Fruit fly (Drosophila melanogaster) whole organism, embryonic: ENCODE data around the gene Esyt2.
A peak's percentile ranks its signal among the peaks of the same experiment; 100 is the strongest.

Experiments used
- Asciz ChIP-seq: fragments of 200-800 bp; sonication (Bioruptor generic); optimal IDR thresholded peaks from 2 replicates; lab custom pipeline; 2017; ENCODE audit warnings: missing biosample characterization, mild to moderate bottlenecking, missing genetic modification characterization, missing genetic modification reagents
- Atf3 ChIP-seq: fragments of 200-800 bp; sonication (Bioruptor generic); optimal IDR thresholded peaks from 3 replicates; lab custom pipeline; 2016; ENCODE audit warnings: missing biosample characterization, missing genetic modification characterization
- Bgb ChIP-seq: fragments of 200-800 bp; sonication (Bioruptor generic); IDR thresholded peaks from 2 replicates; pipeline ENCODE4 v1.3.6; 2022; ENCODE audit warnings: missing biosample characterization, missing genetic modification characterization; ENCODE audit not compliant: partially characterized antibody
- CG10147 ChIP-seq: fragments of 200-800 bp; sonication (Bioruptor generic); optimal IDR thresholded peaks from 2 replicates; lab custom pipeline; 2019; ENCODE audit warnings: missing biosample characterization, mild to moderate bottlenecking, missing genetic modification characterization, moderate library complexity
- CG10431 ChIP-seq: fragments of 200-800 bp; sonication (Bioruptor generic); optimal IDR thresholded peaks from 3 replicates; lab custom pipeline; 2018; ENCODE audit warnings: missing biosample characterization, mild to moderate bottlenecking, missing genetic modification characterization
- CG11398 ChIP-seq: fragments of 200-800 bp; sonication (Bioruptor generic); optimal IDR thresholded peaks from 2 replicates; lab custom pipeline; 2016; ENCODE audit warnings: missing biosample characterization, missing genetic modification characterization
- CG12219 ChIP-seq: fragments of 200-800 bp; sonication (Bioruptor generic); optimal IDR thresholded peaks from 3 replicates; lab custom pipeline; 2018; ENCODE audit warnings: missing biosample characterization, mild to moderate bottlenecking, missing genetic modification characterization
- CG15514 ChIP-seq: fragments of 200-800 bp; sonication (Bioruptor generic); optimal IDR thresholded peaks from 3 replicates; lab custom pipeline; 2017; ENCODE audit warnings: missing biosample characterization, missing genetic modification characterization, mild to moderate bottlenecking, moderate library complexity, missing genetic modification reagents
- CG1602 ChIP-seq: fragments of 200-800 bp; sonication (Bioruptor generic); optimal IDR thresholded peaks from 3 replicates; lab custom pipeline; 2016; ENCODE audit warnings: missing biosample characterization, missing genetic modification characterization
- CG1647 ChIP-seq: fragments of 200-800 bp; sonication (Bioruptor generic); optimal IDR thresholded peaks from 3 replicates; lab custom pipeline; 2016; ENCODE audit warnings: missing biosample characterization, missing genetic modification characterization
- CG17328 ChIP-seq: fragments of 200-800 bp; sonication (Bioruptor generic); IDR thresholded peaks from 2 replicates; pipeline ENCODE4 v1.3.6; 2022; ENCODE audit warnings: missing biosample characterization, missing genetic modification characterization
- CG17568 ChIP-seq: fragments of 200-800 bp; sonication (Bioruptor generic); optimal IDR thresholded peaks from 2 replicates; lab custom pipeline; 2018; ENCODE audit warnings: missing biosample characterization, mild to moderate bottlenecking, missing genetic modification characterization, moderate library complexity
- CG18011 ChIP-seq: fragments of 200-800 bp; sonication (Bioruptor generic); optimal IDR thresholded peaks from 2 replicates; lab custom pipeline; 2017; ENCODE audit warnings: missing biosample characterization, missing genetic modification characterization, mild to moderate bottlenecking, moderate library complexity, missing genotype
- CG18262 ChIP-seq: fragments of 200-800 bp; optimal IDR thresholded peaks from 3 replicates; lab custom pipeline; 2019; ENCODE audit warnings: missing biosample characterization, mild to moderate bottlenecking, missing genetic modification characterization, moderate library complexity
- CG18599 ChIP-seq: fragments of 200-800 bp; sonication (Bioruptor generic); optimal IDR thresholded peaks from 3 replicates; lab custom pipeline; 2017; ENCODE audit warnings: missing biosample characterization, missing genetic modification characterization, mild to moderate bottlenecking, moderate library complexity, missing genetic modification reagents
- CG2129 ChIP-seq: fragments of 200-800 bp; sonication (Bioruptor generic); IDR thresholded peaks from 2 replicates; pipeline ENCODE4 v1.3.6; 2022; ENCODE audit warnings: missing biosample characterization, missing genetic modification characterization; ENCODE audit not compliant: partially characterized antibody
- CG34422 ChIP-seq: fragments of 200-800 bp; sonication (Bioruptor generic); IDR thresholded peaks from 3 replicates; pipeline ENCODE4 v1.3.6; 2022; ENCODE audit warnings: missing biosample characterization, missing genetic modification characterization
- CG4360 ChIP-seq: fragments of 200-800 bp; sonication (Bioruptor generic); IDR thresholded peaks from 2 replicates; pipeline ENCODE4 v1.3.6; 2022; ENCODE audit warnings: missing biosample characterization, missing genetic modification characterization
- CG4424 ChIP-seq: fragments of 200-800 bp; sonication (Bioruptor generic); optimal IDR thresholded peaks from 3 replicates; lab custom pipeline; 2016; ENCODE audit warnings: missing biosample characterization, missing genetic modification characterization
- CG4707 ChIP-seq: fragments of 200-800 bp; sonication (Bioruptor generic); optimal IDR thresholded peaks from 2 replicates; lab custom pipeline; 2018; ENCODE audit warnings: missing biosample characterization, mild to moderate bottlenecking, missing genetic modification characterization, moderate library complexity
- CG7745 ChIP-seq: fragments of 200-800 bp; sonication (Bioruptor generic); optimal IDR thresholded peaks from 2 replicates; lab custom pipeline; 2018; ENCODE audit warnings: missing biosample characterization, mild to moderate bottlenecking, missing genetic modification characterization, moderate library complexity
- CG7786 ChIP-seq: fragments of 200-800 bp; sonication (Bioruptor generic); optimal IDR thresholded peaks from 2 replicates; lab custom pipeline; 2016; ENCODE audit warnings: missing biosample characterization, missing genetic modification characterization
- CG8089 ChIP-seq: fragments of 200-800 bp; sonication (Bioruptor generic); optimal IDR thresholded peaks from 3 replicates; lab custom pipeline; 2016; ENCODE audit warnings: missing biosample characterization, missing genetic modification characterization
- CG8281 ChIP-seq: fragments of 200-800 bp; sonication (Bioruptor generic); optimal IDR thresholded peaks from 2 replicates; lab custom pipeline; 2018; ENCODE audit warnings: missing biosample characterization, mild to moderate bottlenecking, missing genetic modification characterization, moderate library complexity
- CG8944 ChIP-seq: fragments of 200-800 bp; sonication (Bioruptor generic); optimal IDR thresholded peaks from 3 replicates; lab custom pipeline; 2016; ENCODE audit warnings: missing biosample characterization, missing genetic modification characterization
- CG9215 ChIP-seq: fragments of 200-800 bp; sonication (Bioruptor generic); IDR thresholded peaks from 2 replicates; pipeline ENCODE4 v1.3.6; 2022; ENCODE audit warnings: missing biosample characterization, missing genetic modification characterization
- CG9817 ChIP-seq: fragments of 200-800 bp; sonication (Bioruptor generic); optimal IDR thresholded peaks from 2 replicates; lab custom pipeline; 2018; ENCODE audit warnings: missing biosample characterization, mild to moderate bottlenecking, missing genetic modification characterization, moderate library complexity
- Camta ChIP-seq: fragments of 200-800 bp; sonication (Bioruptor generic); optimal IDR thresholded peaks from 2 replicates; lab custom pipeline; 2016; ENCODE audit warnings: missing biosample characterization, missing genetic modification characterization
- Kr ChIP-seq: fragments of 200-800 bp; sonication (Bioruptor generic); optimal IDR thresholded peaks from 2 replicates; lab custom pipeline; 2017; ENCODE audit warnings: missing biosample characterization, mild to moderate bottlenecking, missing genetic modification characterization
- Sox100B ChIP-seq: fragments of 200-800 bp; sonication (Bioruptor generic); optimal IDR thresholded peaks from 3 replicates; lab custom pipeline; 2018; ENCODE audit warnings: missing biosample characterization, mild to moderate bottlenecking, missing genetic modification characterization
- Sox102F ChIP-seq: fragments of 200-800 bp; sonication (Bioruptor generic); optimal IDR thresholded peaks from 2 replicates; lab custom pipeline; 2018; ENCODE audit warnings: missing biosample characterization, mild to moderate bottlenecking, missing genetic modification characterization, moderate library complexity
- Taf1 ChIP-seq: fragments of 200-800 bp; sonication (Bioruptor generic); IDR thresholded peaks from 2 replicates; pipeline ENCODE4 v1.3.6; 2022; ENCODE audit warnings: missing biosample characterization, missing genetic modification characterization
- al ChIP-seq: fragments of 200-800 bp; sonication (Bioruptor generic); IDR thresholded peaks from 2 replicates; pipeline ENCODE4 v1.3.6; 2022; ENCODE audit warnings: missing biosample characterization, missing genetic modification characterization
- crol ChIP-seq: fragments of 200-800 bp; sonication (Bioruptor generic); IDR thresholded peaks from 2 replicates; pipeline ENCODE4 v1.3.6; 2022; ENCODE audit warnings: missing biosample characterization, missing genetic modification characterization
- da ChIP-seq: fragments of 200-800 bp; sonication (Bioruptor generic); optimal IDR thresholded peaks from 2 replicates; lab custom pipeline; 2016; ENCODE audit warnings: missing biosample characterization, missing genetic modification characterization
- danr ChIP-seq: fragments of 200-800 bp; sonication (Bioruptor generic); IDR thresholded peaks from 2 replicates; pipeline ENCODE4 v1.3.6; 2022; ENCODE audit warnings: missing biosample characterization, missing genetic modification characterization
- emc ChIP-seq: fragments of 200-800 bp; sonication (Bioruptor generic); optimal IDR thresholded peaks from 2 replicates; lab custom pipeline; 2016; ENCODE audit warnings: missing biosample characterization, missing genetic modification characterization
- ewg ChIP-seq: fragments of 200-800 bp; sonication (Bioruptor generic); optimal IDR thresholded peaks from 3 replicates; lab custom pipeline; 2017; ENCODE audit warnings: mild to moderate bottlenecking, missing biosample characterization, missing genetic modification reagents, missing genetic modification characterization
- fd102C ChIP-seq: fragments of 200-800 bp; sonication (Bioruptor generic); optimal IDR thresholded peaks from 2 replicates; lab custom pipeline; 2018; ENCODE audit warnings: missing biosample characterization, mild to moderate bottlenecking, missing genetic modification characterization, moderate library complexity
- gsb ChIP-seq: fragments of 200-800 bp; sonication (Bioruptor generic); IDR thresholded peaks from 2 replicates; pipeline ENCODE4 v1.3.6; 2022; ENCODE audit warnings: missing biosample characterization, missing genetic modification characterization
- jumu ChIP-seq: fragments of 200-800 bp; sonication (Bioruptor generic); optimal IDR thresholded peaks from 3 replicates; lab custom pipeline; 2016; ENCODE audit warnings: missing biosample characterization, missing genetic modification characterization
- lab ChIP-seq: fragments of 200-800 bp; sonication (Bioruptor generic); optimal IDR thresholded peaks from 3 replicates; lab custom pipeline; 2017; ENCODE audit warnings: missing biosample characterization, missing genetic modification characterization, mild to moderate bottlenecking, moderate library complexity, missing genetic modification reagents
- nerfin-2 ChIP-seq: fragments of 200-800 bp; sonication (Bioruptor generic); IDR thresholded peaks from 2 replicates; pipeline ENCODE4 v1.3.6; 2022; ENCODE audit warnings: missing biosample characterization, missing genetic modification characterization; ENCODE audit not compliant: partially characterized antibody
- otp ChIP-seq: fragments of 200-800 bp; sonication (Bioruptor generic); IDR thresholded peaks from 3 replicates; pipeline ENCODE4, ENCODE4 v1.3.6; 2022; ENCODE audit warnings: missing biosample characterization, missing genetic modification characterization
- pb ChIP-seq: fragments of 200-800 bp; sonication (Bioruptor generic); optimal IDR thresholded peaks from 3 replicates; lab custom pipeline; 2016; ENCODE audit warnings: missing biosample characterization, missing genetic modification characterization
- peb ChIP-seq: fragments of 200-800 bp; sonication (Bioruptor generic); IDR thresholded peaks from 2 replicates; pipeline ENCODE4 v1.3.6; 2022; ENCODE audit warnings: missing biosample characterization, missing genetic modification characterization
- ranshi ChIP-seq: fragments of 200-800 bp; sonication (Bioruptor generic); IDR thresholded peaks from 2 replicates; pipeline ENCODE4 v1.3.6; 2022; ENCODE audit warnings: missing biosample characterization, missing genetic modification characterization
- repo ChIP-seq: fragments of 200-800 bp; sonication (Bioruptor generic); optimal IDR thresholded peaks from 2 replicates; lab custom pipeline; 2016; ENCODE audit warnings: missing biosample characterization, missing genetic modification characterization
- rib ChIP-seq: fragments of 200-800 bp; sonication (Bioruptor generic); IDR thresholded peaks from 2 replicates; pipeline ENCODE4 v1.3.6; 2022; ENCODE audit warnings: missing biosample characterization, missing genetic modification characterization
- sr ChIP-seq: fragments of 200-800 bp; sonication (Bioruptor generic); IDR thresholded peaks from 3 replicates; pipeline ENCODE4 v1.3.6; 2022; ENCODE audit warnings: missing biosample characterization, missing genetic modification characterization

Gene Esyt2

dm6 chr3R:24588829-24589638 is 44.5 kb downstream of the Esyt2 start (continued):
- TF ChIP-seq CG8089 (GFP tag; lab: Kevin White, UChicago): no peak
- TF ChIP-seq CG9817 (tag; lab: Kevin White, UChicago): no peak
- TF ChIP-seq CG18011: no peak
- no peak for TF ChIP-seq jumu (GFP tag; lab: Kevin White, UChicago)
- no peak for TF ChIP-seq repo
- TF ChIP-seq CG10431 (GFP tag; lab: Kevin White, UChicago): peak; percentile 20
- no peak for TF ChIP-seq da (GFP tag; lab: Kevin White, UChicago)
- TF ChIP-seq CG17328: no peak
- TF ChIP-seq Asciz: no peak
- no peak for TF ChIP-seq crol (GFP tag; lab: Robert Waterston, UW)
- no peak for TF ChIP-seq CG15514
- no peak for TF ChIP-seq danr
- TF ChIP-seq CG4707 (GFP tag; lab: Kevin White, UChicago): no peak
- TF ChIP-seq otp (GFP tag; lab: Robert Waterston, UW): no peak
- TF ChIP-seq CG1647 (GFP tag; lab: Kevin White, UChicago): no peak
- TF ChIP-seq Atf3: no peak
- TF ChIP-seq CG2129 (GFP tag; lab: Robert Waterston, UW): no peak
- no peak for TF ChIP-seq Kr
- no peak for TF ChIP-seq CG12219 (GFP tag; lab: Kevin White, UChicago)
- no peak for TF ChIP-seq Bgb (GFP tag; lab: Robert Waterston, UW)
- TF ChIP-seq CG8281: no peak
- TF ChIP-seq CG34422 (GFP tag; lab: Robert Waterston, UW): no peak
- TF ChIP-seq CG1602 (GFP tag; lab: Kevin White, UChicago): no peak
- no peak for TF ChIP-seq sr
- TF ChIP-seq Sox102F (GFP tag; lab: Kevin White, UChicago): no peak
- no peak for TF ChIP-seq CG17568 (GFP tag; lab: Kevin White, UChicago)
- no peak for TF ChIP-seq rib (GFP tag; lab: Robert Waterston, UW)
- TF ChIP-seq peb (GFP tag; lab: Robert Waterston, UW): no peak
- no peak for TF ChIP-seq CG8944 (GFP tag; lab: Kevin White, UChicago)
- no peak for TF ChIP-seq nerfin-2 (GFP tag; lab: Robert Waterston, UW)
- TF ChIP-seq ranshi (GFP tag; lab: Robert Waterston, UW): no peak
- TF ChIP-seq emc: no peak
- TF ChIP-seq CG9215: no peak
- TF ChIP-seq CG4360 (GFP tag; lab: Robert Waterston, UW): no peak
- no peak for TF ChIP-seq CG7786 (GFP tag; lab: Kevin White, UChicago)
- no peak for TF ChIP-seq gsb (GFP tag; lab: Robert Waterston, UW)
- no peak for TF ChIP-seq CG10147
- TF ChIP-seq CG18599 (GFP tag; lab: Kevin White, UChicago): no peak
- no peak for TF ChIP-seq CG11398
- TF ChIP-seq Camta (GFP tag; lab: Kevin White, UChicago): no peak
- TF ChIP-seq al: no peak
- peak; percentile 6 for TF ChIP-seq lab (GFP tag; lab: Kevin White, UChicago)
- TF ChIP-seq CG7745: no peak
- no peak for TF ChIP-seq Taf1
- no peak for TF ChIP-seq CG18262 (tag; lab: Kevin White, UChicago)
- TF ChIP-seq Sox100B (GFP tag; lab: Kevin White, UChicago): no peak
- TF ChIP-seq fd102C (GFP tag; lab: Kevin White, UChicago): no peak
- TF ChIP-seq pb (GFP tag; lab: Kevin White, UChicago): no peak
- TF ChIP-seq ewg (GFP tag; lab: Kevin White, UChicago): no peak
- no peak for TF ChIP-seq CG4424
